Fruit fly (Drosophila melanogaster): ENCODE data around the gene CG31272.
A peak's percentile ranks its signal among the peaks of the same experiment; 100 is the strongest.

The CG31272 gene

dm6 chr3R:10784058-10784499, 24.9 kb upstream of the CG31272 start, which contains the start of the genes mRpL37 and Rbp1 (continued):
- TF ChIP-seq sens-2 (GFP tag; IDR thresholded peaks at IDR 0.05) (no peak), jigr1 (GFP tag; IDR thresholded peaks at IDR 0.05) (peak; percentile 66; the same call in 2 of the 3 replicates), CG3726 (GFP tag; IDR thresholded peaks at IDR 0.05) (no peak), btn (GFP tag; optimal IDR thresholded peaks at IDR 0.05) (no peak), psq (GFP tag; optimal IDR thresholded peaks at IDR 0.05) (peak; percentile 41), HmgZ (tag; optimal IDR thresholded peaks at IDR 0.05) (peak; percentile 72), grn (GFP tag; optimal IDR thresholded peaks at IDR 0.05) (no peak), Dip2 (GFP tag; IDR thresholded peaks at IDR 0.05) (no peak), CG10321 (GFP tag; IDR thresholded peaks at IDR 0.05) (no peak), CG11247 (GFP tag; IDR thresholded peaks at IDR 0.05) (peak; percentile 44), Ssrp (tag; optimal IDR thresholded peaks at IDR 0.05) (peak; percentile 81), ewg (GFP tag; optimal IDR thresholded peaks at IDR 0.05) (peak; percentile 18), mam (GFP tag; optimal IDR thresholded peaks at IDR 0.05) (peak; percentile 76), bowl (GFP tag; IDR thresholded peaks at IDR 0.05) (no peak), CG15696 (tag; optimal IDR thresholded peaks at IDR 0.05) (peak; percentile 88), CG33557 (GFP tag; optimal IDR thresholded peaks at IDR 0.05) (peak; percentile 80), CG16779 (GFP tag; IDR thresholded peaks at IDR 0.05) (no peak), so (GFP tag; IDR thresholded peaks at IDR 0.05) (no peak), klu (GFP tag; IDR thresholded peaks at IDR 0.05) (peak; percentile 70), Sry-δ (GFP tag; optimal IDR thresholded peaks at IDR 0.05) (peak; percentile 85), Ada2b (GFP tag; IDR thresholded peaks at IDR 0.05) (peak; percentile 42; the same call in 1 of the 2 replicates), Dfd (GFP tag; optimal IDR thresholded peaks at IDR 0.05) (peak in 1 of 2 experiments; percentile 16), CG6272 (GFP tag; IDR thresholded peaks at IDR 0.05) (peak; percentile 87), CG10431 (GFP tag; optimal IDR thresholded peaks at IDR 0.05) (no peak), CG7786 (GFP tag; optimal IDR thresholded peaks at IDR 0.05) (peak; percentile 33), CG4820 (GFP tag; optimal IDR thresholded peaks at IDR 0.05) (peak; percentile 76), CG31441 (GFP tag; IDR thresholded peaks at IDR 0.05) (peak; percentile 96), Sox100B (GFP tag; optimal IDR thresholded peaks at IDR 0.05) (peak; percentile 72), TFAM (GFP tag; optimal IDR thresholded peaks at IDR 0.05) (no peak), bsh (GFP tag; optimal IDR thresholded peaks at IDR 0.05) (peak in 1 of 2 experiments; percentile 68), peb (GFP tag; IDR thresholded peaks at IDR 0.05) (peak; percentile 54; the same call in 1 of the 2 replicates), D (optimal IDR thresholded peaks at IDR 0.05) (no peak), D (GFP tag; optimal IDR thresholded peaks at IDR 0.05) (peak; percentile 62), Scr (GFP tag; IDR thresholded peaks at IDR 0.05; ENCODE audit: partially characterized antibody) (peak; percentile 99), BEAF-32 (GFP tag; optimal IDR thresholded peaks at IDR 0.05) (peak; percentile 97), sim (GFP tag; IDR thresholded peaks at IDR 0.05) (no peak), CG6854 (GFP tag; optimal IDR thresholded peaks at IDR 0.05) (no peak), Hr78 (GFP tag; optimal IDR thresholded peaks at IDR 0.05) (no peak), CG17612 (GFP tag; IDR thresholded peaks at IDR 0.05) (no peak), Antp (GFP tag; optimal IDR thresholded peaks at IDR 0.05) (peak; percentile 61), Ets97D (GFP tag; optimal IDR thresholded peaks at IDR 0.05) (peak; percentile 54), CG8765 (GFP tag; IDR thresholded peaks at IDR 0.05) (peak; percentile 84), Side (GFP tag; optimal IDR thresholded peaks at IDR 0.05) (no peak), CG11723 (GFP tag; optimal IDR thresholded peaks at IDR 0.05) (peak; percentile 19), CG7963 (GFP tag; IDR thresholded peaks at IDR 0.05; ENCODE audit: partially characterized antibody) (no peak), lmd (GFP tag; IDR thresholded peaks at IDR 0.05) (peak; percentile 70), MESR4 (GFP tag; optimal IDR thresholded peaks at IDR 0.05) (no peak), Atf3 (GFP tag; optimal IDR thresholded peaks at IDR 0.05) (no peak), CG10654 (GFP tag; optimal IDR thresholded peaks at IDR 0.05) (peak; percentile 65), dysf (GFP tag; IDR thresholded peaks at IDR 0.05) (peak; percentile 88), gsb-n (tag; optimal IDR thresholded peaks at IDR 0.05) (no peak), fd64A (GFP tag; optimal IDR thresholded peaks at IDR 0.05) (no peak)

All from whole organism, embryonic.